Worm (Caenorhabditis elegans): ENCODE measurements around the gene K02D10.3.

K02D10.3 gene

DNA sequence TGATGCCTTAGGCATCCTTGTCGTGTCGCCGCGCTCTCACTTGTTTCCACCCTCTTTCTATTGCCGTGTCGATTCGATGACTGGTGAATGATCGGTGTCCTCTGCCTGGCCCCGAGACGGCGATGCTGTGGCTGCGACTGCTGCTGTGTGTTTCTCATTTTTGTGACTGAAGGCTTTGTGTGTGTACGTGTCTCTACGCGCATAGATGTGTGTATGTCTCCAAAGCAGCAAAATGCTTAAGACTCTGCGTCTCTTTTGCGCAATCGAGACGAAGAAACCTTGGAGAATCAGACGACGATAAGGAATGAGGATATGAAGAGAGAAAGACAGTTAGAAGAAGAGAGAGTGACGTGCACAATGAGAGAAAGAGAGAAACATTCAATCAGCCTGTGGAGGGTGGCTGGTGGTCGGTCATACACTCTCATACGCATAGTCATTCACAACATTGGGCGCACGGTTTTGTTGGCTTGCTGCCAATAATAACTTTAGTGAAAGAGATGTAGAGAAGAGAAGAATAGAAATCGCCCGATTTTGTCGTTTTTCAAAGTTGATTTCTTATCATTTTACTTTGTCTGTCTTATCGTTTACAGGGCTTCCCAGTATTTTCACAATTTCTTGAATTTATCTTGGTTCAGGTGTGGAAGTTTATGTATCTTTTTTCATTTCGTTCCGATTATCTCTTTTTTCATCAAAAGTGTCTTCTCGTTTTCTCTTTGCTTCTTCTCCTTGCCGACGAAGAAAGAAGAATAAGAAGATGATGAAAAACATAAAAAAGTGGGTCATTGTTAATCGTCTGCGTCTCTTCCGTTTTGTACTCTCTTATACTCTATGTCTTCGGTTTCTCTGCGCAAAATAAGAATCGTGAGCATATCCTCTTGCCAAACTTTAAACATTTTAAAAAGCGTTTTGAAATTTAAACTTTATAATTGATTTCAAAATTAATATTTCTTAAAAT lies 30.4 kb upstream of the K02D10.3 start (continued):
- TF ChIP-seq snpc-4 (tag; optimal IDR thresholded peaks at IDR 0.05): peak; percentile 78
- peak; percentile 90 for TF ChIP-seq ceh-88 (GFP tag; IDR thresholded peaks at IDR 0.05)
- TF ChIP-seq nhr-12 (tag; optimal IDR thresholded peaks at IDR 0.05): peak; percentile 47
- TF ChIP-seq skn-1 (tag; optimal IDR thresholded peaks at IDR 0.05): peak; percentile 91
- TF ChIP-seq C34B4.2 (tag; optimal IDR thresholded peaks at IDR 0.05): no peak
- TF ChIP-seq ama-1 (optimal IDR thresholded peaks at IDR 0.05): peak; percentile 88
- peak; percentile 95 for TF ChIP-seq nhr-90 (tag; optimal IDR thresholded peaks at IDR 0.05; ENCODE audit: poor library complexity)
- peak; percentile 99 for TF ChIP-seq lin-14 (GFP tag; optimal IDR thresholded peaks at IDR 0.05)
- TF ChIP-seq pqm-1 (tag; optimal IDR thresholded peaks at IDR 0.05): peak; percentile 24
- peak in 1 of 2 experiments; percentile 83 for TF ChIP-seq ztf-11 (tag; optimal IDR thresholded peaks at IDR 0.05)
- peak; percentile 9 for TF ChIP-seq lin-15B (tag; optimal IDR thresholded peaks at IDR 0.05)
- TF ChIP-seq pax-3 (tag; optimal IDR thresholded peaks at IDR 0.05): peak; percentile 83
- peak; percentile 92 for TF ChIP-seq hpl-2 (GFP tag; optimal IDR thresholded peaks at IDR 0.05)
- TF ChIP-seq sox-4 (tag; optimal IDR thresholded peaks at IDR 0.05): peak; percentile 56
- TF ChIP-seq unc-30 (tag; optimal IDR thresholded peaks at IDR 0.05): no peak
- peak; percentile 95 for TF ChIP-seq nhr-11 (tag; optimal IDR thresholded peaks at IDR 0.05)
- TF ChIP-seq mep-1 (tag; optimal IDR thresholded peaks at IDR 0.05): peak; percentile 98
- peak; percentile 84 for TF ChIP-seq egl-13 (tag; optimal IDR thresholded peaks at IDR 0.05)
- peak; percentile 97 for TF ChIP-seq jun-1 (tag; optimal IDR thresholded peaks at IDR 0.05)
- TF ChIP-seq lin-39 (tag; optimal IDR thresholded peaks at IDR 0.05): peak; percentile 92
- peak; percentile 90 to 97 for TF ChIP-seq efl-1 (optimal IDR thresholded peaks at IDR 0.05)
- peak; percentile 70 to 97 for TF ChIP-seq efl-1 (GFP tag; optimal IDR thresholded peaks at IDR 0.05 in 1 of 2)
- TF ChIP-seq grh-1 (GFP tag; IDR thresholded peaks at IDR 0.05): peak; percentile 82
- TF ChIP-seq C04F5.9 (tag; optimal IDR thresholded peaks at IDR 0.05): peak; percentile 65
- TF ChIP-seq nhr-20 (tag; optimal IDR thresholded peaks at IDR 0.05): peak; percentile 98
- peak; percentile 22 for TF ChIP-seq unc-62 (GFP tag; optimal IDR thresholded peaks at IDR 0.05)
- peak; percentile 94 for TF ChIP-seq mef-2 (tag; optimal IDR thresholded peaks at IDR 0.05)
- TF ChIP-seq lin-13 (GFP tag; optimal IDR thresholded peaks at IDR 0.05): peak; percentile 95
- TF ChIP-seq nhr-28 (tag; optimal IDR thresholded peaks at IDR 0.05): peak; percentile 76
- peak; percentile 87 for TF ChIP-seq sup-37 (GFP tag; optimal IDR thresholded peaks at IDR 0.05)
- TF ChIP-seq tbx-2 (tag; optimal IDR thresholded peaks at IDR 0.05): peak; percentile 97
- TF ChIP-seq swsn-7 (tag; optimal IDR thresholded peaks at IDR 0.05): peak; percentile 96
- peak in 4 of 6 experiments; percentile 36 to 91 (median 60) for TF ChIP-seq elt-3 (tag; optimal IDR thresholded peaks at IDR 0.05)
- peak; percentile 96 for TF ChIP-seq nhr-77 (tag; optimal IDR thresholded peaks at IDR 0.05)
- TF ChIP-seq efl-3 (GFP tag; optimal IDR thresholded peaks at IDR 0.05): peak; percentile 23
- TF ChIP-seq hlh-17 (GFP tag; optimal IDR thresholded peaks at IDR 0.05; ENCODE audit: borderline replicate concordance): no peak
- TF ChIP-seq ceh-82 (tag; optimal IDR thresholded peaks at IDR 0.05): peak; percentile 69 to 96 (median 96)
- TF ChIP-seq ets-5 (GFP tag; IDR thresholded peaks at IDR 0.05): no peak
- no peak for TF ChIP-seq alr-1 (tag; optimal IDR thresholded peaks at IDR 0.05; ENCODE audit: borderline replicate concordance)
- TF ChIP-seq hlh-4 (tag; optimal IDR thresholded peaks at IDR 0.05): no peak
- peak; percentile 95 for TF ChIP-seq fos-1 (tag; optimal IDR thresholded peaks at IDR 0.05)
- TF ChIP-seq Y116A8C.19 (tag; optimal IDR thresholded peaks at IDR 0.05; ENCODE audit: borderline replicate concordance): no peak
